Worm (Caenorhabditis elegans) whole organism, L4 larva: ENCODE data around the gene hrg-4.

Experiments
- R02D3.7 ChIP-seq: fragments of 150-350 bp; sonication (generic microtip); optimal IDR thresholded peaks from 3 replicates; lab custom pipeline; 2014; ENCODE audit warnings: missing biosample characterization, missing genetic modification characterization
- ama-1 ChIP-seq: fragments of 150-350 bp; optimal IDR thresholded peaks from 2 replicates; lab custom pipeline; 2014; ENCODE audit warnings: inconsistent platforms, mixed read lengths
- arid-1 ChIP-seq: fragments of 200-800 bp; sonication (Bioruptor generic); conservative IDR thresholded peaks from 2 replicates; pipeline ENCODE4 v1.3.6; 2022; ENCODE audit warnings: missing genetic modification reagents, missing genetic modification characterization, missing compliant biosample characterization
- egl-43 ChIP-seq: fragments of 200-800 bp; sonication (Bioruptor generic); IDR thresholded peaks from 2 replicates; pipeline ENCODE4 v1.3.6; 2022; ENCODE audit warnings: missing genetic modification reagents, missing genetic modification characterization, missing compliant biosample characterization
- lin-13 ChIP-seq: fragments of 150-350 bp; optimal IDR thresholded peaks from 2 replicates; lab custom pipeline; 2014; ENCODE audit warnings: missing biosample characterization, missing genetic modification reagents, missing genetic modification characterization
- lin-39 ChIP-seq: fragments of 150-350 bp; optimal IDR thresholded peaks from 2 replicates; lab custom pipeline; 2014; ENCODE audit warnings: missing biosample characterization, missing genetic modification reagents, missing genetic modification characterization
- mep-1 ChIP-seq: fragments of 150-350 bp; sonication (generic microtip); optimal IDR thresholded peaks from 3 replicates; lab custom pipeline; 2014; ENCODE audit warnings: missing biosample characterization, missing genetic modification characterization
- nhr-48 ChIP-seq: sonication (generic microtip); optimal IDR thresholded peaks from 2 replicates; lab custom pipeline; 2016; ENCODE audit warnings: mild to moderate bottlenecking, missing genetic modification characterization, missing compliant biosample characterization
- pqm-1 ChIP-seq: sonication (generic microtip); optimal IDR thresholded peaks from 2 replicates; lab custom pipeline; 2017; ENCODE audit warnings: missing biosample characterization, missing genetic modification characterization
- snpc-4 ChIP-seq: fragments of 150-350 bp; optimal IDR thresholded peaks from 2 replicates; lab custom pipeline; 2014; ENCODE audit warnings: missing biosample characterization, missing genetic modification characterization
- zip-2 ChIP-seq: fragments of 150-350 bp; optimal IDR thresholded peaks from 2 replicates; lab custom pipeline; 2014; ENCODE audit warnings: missing biosample characterization, missing genetic modification characterization
- ztf-11 ChIP-seq: fragments of 150-350 bp; optimal IDR thresholded peaks from 2 replicates; lab custom pipeline; 2014; ENCODE audit warnings: missing biosample characterization, missing genetic modification characterization

DNA sequence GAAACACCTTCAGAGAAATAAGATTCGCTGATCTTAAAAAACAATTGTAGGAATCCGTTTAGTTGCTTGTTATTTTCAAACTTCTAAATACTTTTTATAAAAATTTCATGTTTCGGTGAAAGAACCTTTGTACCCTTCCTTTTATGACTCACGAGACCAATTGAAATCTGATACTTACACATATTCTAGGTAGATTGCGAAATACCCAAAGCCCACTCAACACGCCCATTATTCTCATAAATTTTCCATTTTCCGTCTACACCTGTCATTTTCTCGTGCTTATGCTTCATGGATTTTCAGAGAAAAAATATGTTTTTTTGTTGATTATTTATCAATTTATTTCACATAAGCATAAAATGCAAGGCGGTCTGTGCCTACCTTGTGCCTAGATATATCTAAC, 24.4 kb downstream of the hrg-4 start:
- TF ChIP-seq lin-13 (GFP tag; lab: Kevin White, UChicago): no peak
- TF ChIP-seq arid-1 (GFP tag; lab: Robert Waterston, UW): no peak
- TF ChIP-seq egl-43 (GFP tag; lab: Robert Waterston, UW): no peak
- TF ChIP-seq nhr-48 (tag; lab: Kevin White, UChicago): no peak
- TF ChIP-seq ama-1 (lab: Kevin White, UChicago): no peak
- no peak for TF ChIP-seq mep-1 (tag; lab: Kevin White, UChicago)
- TF ChIP-seq R02D3.7 (tag; lab: Kevin White, UChicago): no peak
- TF ChIP-seq snpc-4 (tag; lab: Kevin White, UChicago): no peak
- no peak for TF ChIP-seq ztf-11
- TF ChIP-seq lin-39 (tag; lab: Kevin White, UChicago): no peak
- TF ChIP-seq pqm-1 (tag; lab: Kevin White, UChicago): no peak
- no peak for TF ChIP-seq zip-2 (tag; lab: Kevin White, UChicago)
